Fruit fly (Drosophila melanogaster) whole organism, wandering third instar larva: ENCODE measurements around the gene CG42354.

ENCODE experiments used
- Abd-B ChIP-seq: fragments of >200 bp; optimal IDR thresholded peaks from 2 replicates; lab custom pipeline; 2017; ENCODE audit warnings: missing biosample characterization, missing genetic modification characterization
- Dfd ChIP-seq: fragments of >200 bp; optimal IDR thresholded peaks from 2 replicates; lab custom pipeline; 2017; ENCODE audit warnings: missing biosample characterization, missing genetic modification characterization
- Hr78 ChIP-seq: fragments of >200 bp; optimal IDR thresholded peaks from 2 replicates; lab custom pipeline; 2017; ENCODE audit warnings: missing biosample characterization, missing genetic modification characterization
- N ChIP-seq: fragments of >200 bp; optimal IDR thresholded peaks from 2 replicates; lab custom pipeline; 2018; ENCODE audit warnings: missing biosample characterization, missing external identifiers, missing genetic modification characterization
- OdsH ChIP-seq: fragments of 200-800 bp; sonication (Bioruptor generic); optimal IDR thresholded peaks from 2 replicates; lab custom pipeline; 2016; ENCODE audit warnings: missing biosample characterization, mild to moderate bottlenecking, missing genetic modification characterization
- Sp1 ChIP-seq: fragments of 200-800 bp; sonication (Bioruptor generic); optimal IDR thresholded peaks from 3 replicates; lab custom pipeline; 2019; ENCODE audit warnings: missing biosample characterization, mild to moderate bottlenecking, missing genetic modification characterization, moderate library complexity
- brk ChIP-seq: fragments of 200-800 bp; sonication (Bioruptor generic); optimal IDR thresholded peaks from 2 replicates; lab custom pipeline; 2016; ENCODE audit warnings: missing biosample characterization, mild to moderate bottlenecking, missing genetic modification characterization
- dmrt93B ChIP-seq: fragments of 200-800 bp; sonication (Bioruptor generic); optimal IDR thresholded peaks from 2 replicates; lab custom pipeline; 2018; ENCODE audit warnings: missing biosample characterization, mild to moderate bottlenecking, missing genetic modification characterization
- fru ChIP-seq: fragments of 200-800 bp; sonication (Bioruptor generic); optimal IDR thresholded peaks from 3 replicates; lab custom pipeline; 2016; ENCODE audit warnings: missing biosample characterization, mild to moderate bottlenecking, missing genetic modification characterization
- h ChIP-seq: fragments of 200-800 bp; sonication (Bioruptor generic); optimal IDR thresholded peaks from 3 replicates; lab custom pipeline; 2016; ENCODE audit warnings: missing biosample characterization, mild to moderate bottlenecking, missing genetic modification characterization
- pan ChIP-seq: fragments of >200 bp; optimal IDR thresholded peaks from 2 replicates; lab custom pipeline; 2017
- psq ChIP-seq: fragments of 200-800 bp; sonication (Bioruptor generic); optimal IDR thresholded peaks from 3 replicates; lab custom pipeline; 2017; ENCODE audit warnings: missing biosample characterization, mild to moderate bottlenecking, missing genetic modification characterization, moderate library complexity
- rgr ChIP-seq: fragments of 200-800 bp; sonication (Bioruptor generic); optimal IDR thresholded peaks from 3 replicates; lab custom pipeline; 2016; ENCODE audit warnings: missing biosample characterization, mild to moderate bottlenecking, missing genetic modification characterization
- tai ChIP-seq: sonication (Bioruptor generic); optimal IDR thresholded peaks from 2 replicates; lab custom pipeline; 2016; ENCODE audit warnings: missing biosample characterization, missing genetic modification characterization

DNA sequence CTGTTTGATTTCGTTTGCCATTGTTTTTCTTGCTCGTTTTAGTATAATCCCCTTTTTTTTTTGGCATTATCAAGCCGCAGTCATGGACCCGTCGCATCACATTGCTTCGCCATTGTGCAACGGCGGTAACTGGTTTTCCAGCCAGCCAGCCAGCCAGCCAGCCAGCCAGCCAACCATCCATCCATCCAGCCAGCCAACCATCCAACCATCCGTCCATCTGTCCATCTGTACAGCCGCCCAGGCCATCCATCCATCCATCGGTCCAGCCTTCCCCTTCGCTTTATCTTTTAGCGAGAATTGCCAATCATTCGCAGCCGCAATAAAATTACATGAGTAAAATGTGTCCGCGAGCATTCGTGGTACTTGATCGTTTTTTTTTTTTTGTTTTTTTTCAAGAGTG, 31.2 kb upstream of the CG42354 start:
- TF ChIP-seq Hr78 (GFP tag; lab: Kevin White, UChicago): no peak
- TF ChIP-seq Abd-B (GFP tag; lab: Kevin White, UChicago): no peak
- no peak for TF ChIP-seq h (GFP tag; lab: Kevin White, UChicago)
- no peak for TF ChIP-seq OdsH
- no peak for TF ChIP-seq brk
- no peak for TF ChIP-seq psq
- TF ChIP-seq Dfd (GFP tag; lab: Kevin White, UChicago): no peak
- TF ChIP-seq fru (GFP tag; lab: Kevin White, UChicago): no peak
- TF ChIP-seq pan: no peak
- no peak for TF ChIP-seq Sp1 (GFP tag; lab: Kevin White, UChicago)
- TF ChIP-seq dmrt93B: no peak
- no peak for TF ChIP-seq N (GFP tag; lab: Kevin White, UChicago)
- TF ChIP-seq rgr (GFP tag; lab: Kevin White, UChicago): no peak
- no peak for TF ChIP-seq tai (GFP tag; lab: Kevin White, UChicago)
